Worm (Caenorhabditis elegans): Measurements from ENCODE around the gene cng-2.
A peak's percentile ranks its signal among the peaks of the same experiment; 100 is the strongest.

cng-2 gene

DNA sequence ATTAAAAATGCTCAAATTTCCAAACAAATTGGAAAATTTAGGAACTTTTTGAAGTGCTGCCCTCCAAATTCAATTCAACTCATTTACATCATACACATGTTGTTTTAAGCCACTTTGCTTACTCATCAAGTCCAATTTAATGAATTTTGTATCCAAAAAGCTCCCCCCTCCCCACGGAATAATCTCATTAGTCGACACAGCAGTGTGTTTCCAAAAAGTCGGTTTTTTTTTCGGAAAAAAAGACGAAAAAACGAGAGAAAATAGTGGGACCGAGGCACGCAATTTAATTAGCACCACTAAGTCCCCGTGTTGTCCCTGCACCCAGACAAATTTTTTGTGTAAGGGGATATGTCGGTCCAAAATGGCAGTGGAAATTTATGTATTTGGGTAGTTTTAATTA, 15.3 kb downstream of the cng-2 start:
- TF ChIP-seq tab-1 (GFP tag; IDR thresholded peaks at IDR 0.05), result no peak
- TF ChIP-seq flt-1 (GFP tag; IDR thresholded peaks at IDR 0.05), result no peak
- TF ChIP-seq ztf-23 (GFP tag; IDR thresholded peaks at IDR 0.05), result no peak
- TF ChIP-seq cog-1 (tag; optimal IDR thresholded peaks at IDR 0.05), result no peak
- no peak for TF ChIP-seq ztf-29 (GFP tag; IDR thresholded peaks at IDR 0.05)
- TF ChIP-seq klf-2 (GFP tag; conservative IDR thresholded peaks at IDR 0.05), result no peak
- TF ChIP-seq ref-1 (GFP tag; conservative IDR thresholded peaks at IDR 0.05), result no peak
- no peak for TF ChIP-seq T22C8.4 (GFP tag; IDR thresholded peaks at IDR 0.05)
- TF ChIP-seq med-1 (GFP tag; optimal IDR thresholded peaks at IDR 0.05; ENCODE audit: insufficient read depth), result no peak

DNA sequence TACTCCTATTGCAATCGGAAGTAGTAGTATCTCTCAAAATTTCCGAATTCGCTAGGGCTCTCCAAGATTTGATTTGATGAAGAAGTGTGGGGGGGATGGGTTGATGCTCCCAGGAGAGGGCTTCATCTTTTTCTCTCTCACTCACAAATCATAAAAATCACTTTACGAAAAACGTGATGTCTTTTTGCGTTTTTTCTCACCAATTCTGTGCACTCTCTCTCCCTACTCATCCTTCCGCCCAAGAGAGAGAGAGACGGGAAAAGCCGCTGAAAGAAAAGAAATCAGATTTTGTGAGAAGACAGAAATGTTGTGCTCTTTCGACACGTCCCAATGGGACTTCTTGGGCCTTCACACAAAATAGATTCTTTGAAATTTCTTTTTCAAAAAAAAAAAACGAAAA, 16.6 kb downstream of the cng-2 start:
- TF ChIP-seq flt-1 (GFP tag; IDR thresholded peaks at IDR 0.05) (no peak), ztf-29 (GFP tag; IDR thresholded peaks at IDR 0.05) (no peak), cog-1 (tag; optimal IDR thresholded peaks at IDR 0.05) (no peak), ztf-23 (GFP tag; IDR thresholded peaks at IDR 0.05) (no peak), klf-2 (GFP tag; conservative IDR thresholded peaks at IDR 0.05) (no peak), tab-1 (GFP tag; IDR thresholded peaks at IDR 0.05) (no peak), T22C8.4 (GFP tag; IDR thresholded peaks at IDR 0.05) (no peak), ref-1 (GFP tag; conservative IDR thresholded peaks at IDR 0.05) (no peak), med-1 (GFP tag; optimal IDR thresholded peaks at IDR 0.05; ENCODE audit: insufficient read depth) (no peak)

DNA sequence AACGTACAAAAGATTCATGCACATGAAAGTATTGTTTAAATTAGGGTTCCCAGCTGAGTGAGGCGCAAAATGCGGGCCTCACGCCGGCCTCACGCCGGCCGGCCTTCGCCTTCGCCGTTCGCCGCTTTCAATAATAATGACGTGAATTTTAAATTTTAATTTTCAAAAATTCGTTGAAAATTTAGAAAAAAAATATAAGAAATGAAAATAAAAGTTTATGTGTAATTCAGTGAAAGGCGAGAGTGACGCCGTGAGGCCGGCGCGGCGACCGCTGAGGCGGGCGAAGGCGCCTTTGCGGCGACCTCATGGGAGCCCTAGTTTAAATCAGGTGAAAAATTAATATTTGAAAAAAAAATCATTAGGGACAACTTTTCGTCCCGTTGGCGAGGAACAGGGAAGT, 20.5 kb downstream of the cng-2 start:
- TF ChIP-seq ztf-29 (GFP tag; IDR thresholded peaks at IDR 0.05), result no peak
- TF ChIP-seq klf-2 (GFP tag; conservative IDR thresholded peaks at IDR 0.05), result no peak
- no peak for TF ChIP-seq ref-1 (GFP tag; conservative IDR thresholded peaks at IDR 0.05)
- TF ChIP-seq T22C8.4 (GFP tag; IDR thresholded peaks at IDR 0.05), result no peak
- no peak for TF ChIP-seq tab-1 (GFP tag; IDR thresholded peaks at IDR 0.05)
- TF ChIP-seq med-1 (GFP tag; optimal IDR thresholded peaks at IDR 0.05; ENCODE audit: insufficient read depth), result no peak
- TF ChIP-seq flt-1 (GFP tag; IDR thresholded peaks at IDR 0.05), result no peak
- TF ChIP-seq ztf-23 (GFP tag; IDR thresholded peaks at IDR 0.05), result no peak
- TF ChIP-seq cog-1 (tag; optimal IDR thresholded peaks at IDR 0.05), result no peak

DNA sequence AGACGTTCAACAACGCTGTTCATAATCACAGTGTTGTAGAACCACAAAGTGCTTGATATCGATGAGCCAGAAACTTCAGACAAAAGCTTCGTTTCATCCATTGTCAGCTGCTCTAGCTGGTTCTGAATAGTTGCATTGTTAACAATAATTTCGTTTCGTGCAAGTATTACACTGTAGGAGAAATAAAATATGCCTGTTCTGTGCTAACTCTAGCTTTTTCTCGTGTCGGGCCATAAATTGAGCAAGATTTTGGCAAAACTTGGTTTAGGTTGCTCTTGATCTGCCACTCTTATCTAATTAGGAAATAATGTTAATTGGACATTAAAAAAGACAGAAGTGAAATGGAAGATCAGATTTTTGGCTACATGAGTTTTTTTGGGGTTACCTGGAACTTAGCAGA, 22.0 kb downstream of the cng-2 start, which contains the start of gene R05C11.2:
R05C11.2 (minus strand) TSS at position 101 of the 400 bp plus-strand sequence.
- TF ChIP-seq flt-1 (GFP tag; IDR thresholded peaks at IDR 0.05) (no peak), klf-2 (GFP tag; conservative IDR thresholded peaks at IDR 0.05) (no peak), cog-1 (tag; optimal IDR thresholded peaks at IDR 0.05) (no peak), tab-1 (GFP tag; IDR thresholded peaks at IDR 0.05) (no peak), ref-1 (GFP tag; conservative IDR thresholded peaks at IDR 0.05) (no peak), ztf-23 (GFP tag; IDR thresholded peaks at IDR 0.05) (no peak), med-1 (GFP tag; optimal IDR thresholded peaks at IDR 0.05; ENCODE audit: insufficient read depth) (no peak), T22C8.4 (GFP tag; IDR thresholded peaks at IDR 0.05) (no peak), ztf-29 (GFP tag; IDR thresholded peaks at IDR 0.05) (no peak)

DNA sequence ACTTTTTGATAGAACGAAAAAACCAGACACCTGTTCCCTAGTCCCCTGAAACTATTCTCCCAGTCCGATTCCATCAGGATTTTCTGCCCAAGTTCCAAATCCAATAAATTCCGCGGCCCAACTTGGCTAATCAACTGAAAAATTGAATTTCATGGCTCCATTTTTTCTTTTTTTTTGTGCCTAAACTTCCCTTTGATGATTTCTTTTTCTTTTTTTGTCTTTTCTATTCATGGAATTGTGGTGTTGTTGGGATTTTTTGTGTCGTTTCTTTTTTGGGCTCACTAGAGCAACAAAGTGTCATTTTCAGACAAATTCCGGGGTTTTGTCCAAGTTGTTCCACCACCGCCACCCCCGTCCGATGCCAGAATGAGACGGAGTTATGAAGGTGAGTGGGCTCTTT, 28.9 kb downstream of the cng-2 start, which contains the start of gene arrd-26:
arrd-26 (plus strand) TSS at position 301 of the 400 bp plus-strand sequence.
- no peak for TF ChIP-seq klf-2 (GFP tag; conservative IDR thresholded peaks at IDR 0.05)
- TF ChIP-seq cog-1 (tag; optimal IDR thresholded peaks at IDR 0.05), result no peak
- TF ChIP-seq ref-1 (GFP tag; conservative IDR thresholded peaks at IDR 0.05), result no peak
- no peak for TF ChIP-seq ztf-23 (GFP tag; IDR thresholded peaks at IDR 0.05)
- no peak for TF ChIP-seq ztf-29 (GFP tag; IDR thresholded peaks at IDR 0.05)
- TF ChIP-seq flt-1 (GFP tag; IDR thresholded peaks at IDR 0.05), result no peak
- no peak for TF ChIP-seq med-1 (GFP tag; optimal IDR thresholded peaks at IDR 0.05; ENCODE audit: insufficient read depth)
- TF ChIP-seq T22C8.4 (GFP tag; IDR thresholded peaks at IDR 0.05), result no peak
- TF ChIP-seq tab-1 (GFP tag; IDR thresholded peaks at IDR 0.05), result no peak

DNA sequence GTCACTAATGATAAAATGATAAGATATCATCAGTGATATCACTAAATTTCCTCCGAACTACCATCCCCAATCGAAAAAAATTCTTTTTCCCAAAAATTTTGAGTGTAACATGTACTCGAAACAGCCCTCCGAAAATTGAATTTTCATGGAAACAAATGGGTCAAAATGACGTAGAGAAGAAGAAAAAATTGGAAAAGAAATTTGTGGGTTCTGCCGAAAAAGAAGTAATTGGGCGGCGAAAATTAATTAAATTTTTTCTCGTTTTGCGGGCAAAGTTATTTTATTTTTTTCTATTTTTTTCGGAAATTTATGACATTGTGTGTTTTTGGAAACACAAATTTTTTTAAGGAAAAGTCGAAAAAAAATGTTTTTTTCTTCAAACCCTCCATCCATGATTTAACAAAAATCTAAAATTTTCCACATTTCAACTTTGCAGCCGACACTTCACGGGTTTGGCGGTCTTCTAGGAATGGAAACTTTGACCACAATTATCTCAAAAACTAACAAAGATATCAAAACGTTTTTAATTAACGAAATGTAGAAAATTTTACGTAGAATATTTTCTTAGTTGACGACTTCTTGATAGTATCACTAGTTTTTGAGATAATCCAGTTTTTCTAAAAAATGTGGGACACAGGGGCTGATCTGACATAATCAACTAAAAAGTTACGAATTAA, 40.3 kb downstream of the cng-2 start:
- TF ChIP-seq ztf-23 (GFP tag; IDR thresholded peaks at IDR 0.05) (no peak), flt-1 (GFP tag; IDR thresholded peaks at IDR 0.05) (no peak), ztf-29 (GFP tag; IDR thresholded peaks at IDR 0.05) (no peak), cog-1 (tag; optimal IDR thresholded peaks at IDR 0.05) (no peak), ref-1 (GFP tag; conservative IDR thresholded peaks at IDR 0.05) (no peak), klf-2 (GFP tag; conservative IDR thresholded peaks at IDR 0.05) (no peak), T22C8.4 (GFP tag; IDR thresholded peaks at IDR 0.05) (no peak), med-1 (GFP tag; optimal IDR thresholded peaks at IDR 0.05; ENCODE audit: insufficient read depth) (no peak)

DNA sequence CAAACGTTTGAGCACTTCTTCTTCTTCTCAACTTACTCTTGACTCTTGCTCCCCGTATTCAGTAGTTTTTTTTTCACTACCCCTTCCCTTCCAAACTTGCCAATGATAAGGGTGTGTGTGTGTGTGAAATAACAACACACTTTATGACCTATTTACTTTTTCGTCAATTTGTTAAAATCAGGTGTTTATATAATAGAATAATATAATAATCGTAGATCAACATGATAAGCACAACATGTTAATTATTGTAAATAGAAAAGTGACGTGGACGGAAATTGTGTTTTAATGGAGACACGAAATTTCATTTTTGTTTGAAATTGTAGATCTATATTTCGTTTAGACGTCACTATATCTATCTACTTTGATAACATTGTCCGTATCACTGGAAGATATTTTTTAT, 43.3 kb downstream of the cng-2 start:
- TF ChIP-seq ref-1 (GFP tag; conservative IDR thresholded peaks at IDR 0.05) (no peak), tab-1 (GFP tag; IDR thresholded peaks at IDR 0.05) (no peak)

DNA sequence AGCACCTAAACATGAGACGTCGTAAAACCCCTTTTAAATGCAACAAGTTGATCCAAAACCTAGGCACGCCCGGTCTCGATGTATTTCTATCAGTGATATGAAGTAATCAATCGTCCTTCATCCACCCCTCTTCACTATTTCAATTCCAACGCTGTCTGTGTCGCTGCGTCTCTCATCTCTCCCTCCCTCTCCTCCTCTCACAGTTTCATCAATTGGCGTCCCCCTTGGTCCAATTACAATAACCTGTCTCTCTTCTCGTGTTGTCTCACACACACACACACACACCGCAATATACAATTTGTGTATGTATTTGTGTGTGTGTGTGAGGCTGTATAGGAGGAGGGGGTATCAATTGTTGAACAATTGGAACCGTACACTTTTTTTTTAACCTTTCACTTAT, 46.2 kb downstream of the cng-2 start:
- no peak for TF ChIP-seq ztf-29 (GFP tag; IDR thresholded peaks at IDR 0.05)
- TF ChIP-seq flt-1 (GFP tag; IDR thresholded peaks at IDR 0.05), result 0 out of 2 replicates have a peak, but pooled peaks have one; percentile 32

DNA sequence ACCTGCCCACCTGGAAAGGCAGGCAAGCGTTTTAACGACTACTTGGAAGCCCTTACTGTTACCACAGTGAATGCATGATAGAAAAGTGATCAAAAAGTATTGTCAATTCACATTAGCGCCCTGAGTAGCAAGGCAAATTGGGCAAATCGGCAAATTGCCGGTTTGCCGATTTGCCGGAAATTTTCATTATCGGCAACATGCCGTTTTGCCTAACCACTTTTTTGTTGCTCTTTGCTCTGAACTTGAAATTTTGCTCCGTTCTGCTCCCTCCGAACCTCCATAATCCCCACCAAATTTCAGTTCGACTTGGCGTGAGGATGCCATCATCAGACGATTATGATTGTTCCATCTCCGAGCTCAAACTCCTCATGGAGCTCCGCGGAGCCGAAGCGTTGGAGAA, 46.7 kb downstream of the cng-2 start, which contains the start of gene mca-2:
mca-2 (plus strand) TSS at position 301 of the 400 bp plus-strand sequence.
- TF ChIP-seq cog-1 (tag; optimal IDR thresholded peaks at IDR 0.05), result no peak
- no peak for TF ChIP-seq flt-1 (GFP tag; IDR thresholded peaks at IDR 0.05)
- TF ChIP-seq ref-1 (GFP tag; conservative IDR thresholded peaks at IDR 0.05), result no peak
- TF ChIP-seq med-1 (GFP tag; optimal IDR thresholded peaks at IDR 0.05; ENCODE audit: insufficient read depth), result no peak
- no peak for TF ChIP-seq T22C8.4 (GFP tag; IDR thresholded peaks at IDR 0.05)
- no peak for TF ChIP-seq ztf-23 (GFP tag; IDR thresholded peaks at IDR 0.05)
- no peak for TF ChIP-seq tab-1 (GFP tag; IDR thresholded peaks at IDR 0.05)
- no peak for TF ChIP-seq klf-2 (GFP tag; conservative IDR thresholded peaks at IDR 0.05)
- TF ChIP-seq ztf-29 (GFP tag; IDR thresholded peaks at IDR 0.05), result no peak
